Worm (Caenorhabditis elegans) whole organism, L1 larva: Measurements from ENCODE around the gene C16C8.4.

Source experiments
- C34B4.2 ChIP-seq: sonication (generic microtip); optimal IDR thresholded peaks from 2 replicates; lab custom pipeline; 2017; ENCODE audit warnings: mild to moderate bottlenecking, missing genetic modification characterization, missing compliant biosample characterization
- F16B12.6 ChIP-seq: fragments of 150-350 bp; optimal IDR thresholded peaks from 2 replicates; lab custom pipeline; 2014; ENCODE audit warnings: missing biosample characterization, missing genetic modification characterization
- aha-1 ChIP-seq: fragments of 150-350 bp; optimal IDR thresholded peaks from 2 replicates; lab custom pipeline; 2014; ENCODE audit warnings: missing biosample characterization, missing genetic modification characterization
- aly-2 ChIP-seq: fragments of 150-350 bp; optimal IDR thresholded peaks from 2 replicates; lab custom pipeline; 2014; ENCODE audit warnings: missing biosample characterization, missing genetic modification characterization
- blmp-1 ChIP-seq: fragments of 150-350 bp; optimal IDR thresholded peaks from 2 replicates; lab custom pipeline; 2014; ENCODE audit warnings: missing biosample characterization, missing genetic modification characterization
- dsc-1 ChIP-seq: sonication (generic microtip); optimal IDR thresholded peaks from 2 replicates; lab custom pipeline; 2016; ENCODE audit warnings: mild to moderate bottlenecking, missing genetic modification characterization, missing compliant biosample characterization
- efl-1 ChIP-seq, 4 experiments: fragments of 150-350 bp; optimal IDR thresholded peaks in 3 of 4; peaks in 1 of 4; 1 replicate in 1 of 4; 2 replicates in 3 of 4; lab custom pipeline; 2014; ENCODE audit warnings: missing biosample characterization in 2 of 4, missing genetic modification characterization in 2 of 4, missing genetic modification reagents in 2 of 4
- efl-3 ChIP-seq: fragments of 200-800 bp; sonication (Bioruptor generic); optimal IDR thresholded peaks from 2 replicates; lab custom pipeline; 2018; ENCODE audit warnings: mild to moderate bottlenecking, missing genetic modification characterization, missing compliant biosample characterization
- elt-3 ChIP-seq, 6 experiments: fragments of 150-350 bp in 1 of 6; sonication (generic microtip); optimal IDR thresholded peaks; 2 replicates each; lab custom pipeline; 2017 to 2018; ENCODE audit warnings: missing biosample characterization in 6 of 6, missing genetic modification characterization in 6 of 6, inconsistent platforms in 1 of 6
- ets-5 ChIP-seq: fragments of 200-800 bp; sonication (Bioruptor generic); IDR thresholded peaks from 2 replicates; pipeline ENCODE4 v1.3.6; 2022; ENCODE audit warnings: missing genetic modification characterization, missing compliant biosample characterization
- fkh-4 ChIP-seq: sonication (generic microtip); optimal IDR thresholded peaks from 2 replicates; lab custom pipeline; 2016; ENCODE audit warnings: missing compliant biosample characterization, missing genetic modification characterization, borderline replicate concordance
- fkh-8 ChIP-seq: sonication (generic microtip); optimal IDR thresholded peaks from 2 replicates; lab custom pipeline; 2016; ENCODE audit warnings: mild to moderate bottlenecking, missing genetic modification characterization, missing compliant biosample characterization
- hlh-17 ChIP-seq: fragments of 200-800 bp; sonication (Bioruptor generic); optimal IDR thresholded peaks from 2 replicates; lab custom pipeline; 2018; ENCODE audit warnings: missing genetic modification characterization, mild to moderate bottlenecking, missing compliant biosample characterization, moderate library complexity, borderline replicate concordance
- hlh-4 ChIP-seq: sonication (generic microtip); optimal IDR thresholded peaks from 2 replicates; lab custom pipeline; 2016; ENCODE audit warnings: mild to moderate bottlenecking, missing genetic modification characterization, missing compliant biosample characterization
- isw-1 ChIP-seq: fragments of 200-800 bp; sonication (Bioruptor generic); IDR thresholded peaks from 2 replicates; pipeline ENCODE4 v1.3.6; 2022; ENCODE audit warnings: missing genetic modification characterization, missing compliant biosample characterization
- jun-1 ChIP-seq: fragments of 150-350 bp; optimal IDR thresholded peaks from 2 replicates; lab custom pipeline; 2014; ENCODE audit warnings: missing biosample characterization, missing genetic modification reagents, missing genetic modification characterization
- lin-35 ChIP-seq, 2 experiments: fragments of 150-350 bp; optimal IDR thresholded peaks; 2 replicates each; lab custom pipeline; 2014; ENCODE audit warnings: missing biosample characterization in 2 of 2, missing genetic modification characterization in 2 of 2, missing genetic modification reagents in 2 of 2
- lin-39 ChIP-seq: fragments of 150-350 bp; optimal IDR thresholded peaks from 2 replicates; lab custom pipeline; 2014; ENCODE audit warnings: missing biosample characterization, missing genetic modification reagents, missing genetic modification characterization
- lir-3 ChIP-seq: sonication (generic microtip); optimal IDR thresholded peaks from 2 replicates; lab custom pipeline; 2016; ENCODE audit warnings: mild to moderate bottlenecking, missing genetic modification characterization, moderate library complexity, missing compliant biosample characterization; ENCODE audit not compliant: poor library complexity
- mdl-1 ChIP-seq, 2 experiments: fragments of 150-350 bp; optimal IDR thresholded peaks; 2 replicates each; lab custom pipeline; 2014 to 2017; ENCODE audit warnings: missing biosample characterization in 2 of 2, missing genetic modification characterization in 2 of 2, inconsistent platforms in 1 of 2
- nhr-20 ChIP-seq: sonication (generic microtip); optimal IDR thresholded peaks from 2 replicates; lab custom pipeline; 2016; ENCODE audit warnings: mild to moderate bottlenecking, missing genetic modification characterization, missing compliant biosample characterization
- nhr-85 ChIP-seq: sonication (generic microtip); peaks from one replicate; lab custom pipeline; 2016; ENCODE audit warnings: missing genetic modification characterization, inconsistent platforms, missing compliant biosample characterization
- pag-3 ChIP-seq: sonication (generic microtip); optimal IDR thresholded peaks from 2 replicates; lab custom pipeline; 2017; ENCODE audit warnings: missing genetic modification characterization, mild to moderate bottlenecking, missing compliant biosample characterization, antibody characterized with exemption, borderline replicate concordance; ENCODE audit not compliant: insufficient read depth
- pax-3 ChIP-seq: fragments of 200-800 bp; sonication (Bioruptor generic); optimal IDR thresholded peaks from 2 replicates; lab custom pipeline; 2018; ENCODE audit warnings: mild to moderate bottlenecking, missing genetic modification characterization, moderate library complexity, missing compliant biosample characterization
- sptf-1 ChIP-seq: fragments of 150-350 bp; optimal IDR thresholded peaks from 2 replicates; lab custom pipeline; 2014; ENCODE audit warnings: missing biosample characterization, missing genetic modification characterization
- sup-37 ChIP-seq: fragments of 200-800 bp; sonication (Bioruptor generic); optimal IDR thresholded peaks from 2 replicates; lab custom pipeline; 2018; ENCODE audit warnings: mild to moderate bottlenecking, missing genetic modification characterization, missing compliant biosample characterization
- swsn-7 ChIP-seq: sonication (generic microtip); optimal IDR thresholded peaks from 2 replicates; lab custom pipeline; 2016; ENCODE audit warnings: missing genetic modification characterization, missing compliant biosample characterization
- tbx-2 ChIP-seq: sonication (generic microtip); optimal IDR thresholded peaks from 2 replicates; lab custom pipeline; 2016; ENCODE audit warnings: missing genetic modification characterization, missing compliant biosample characterization
- tlp-1 ChIP-seq: fragments of 150-350 bp; optimal IDR thresholded peaks from 2 replicates; lab custom pipeline; 2014; ENCODE audit warnings: missing biosample characterization, missing genetic modification characterization
- unc-30 ChIP-seq: sonication (generic microtip); optimal IDR thresholded peaks from 2 replicates; lab custom pipeline; 2017; ENCODE audit warnings: missing biosample characterization, missing genetic modification characterization

The C16C8.4 gene

DNA sequence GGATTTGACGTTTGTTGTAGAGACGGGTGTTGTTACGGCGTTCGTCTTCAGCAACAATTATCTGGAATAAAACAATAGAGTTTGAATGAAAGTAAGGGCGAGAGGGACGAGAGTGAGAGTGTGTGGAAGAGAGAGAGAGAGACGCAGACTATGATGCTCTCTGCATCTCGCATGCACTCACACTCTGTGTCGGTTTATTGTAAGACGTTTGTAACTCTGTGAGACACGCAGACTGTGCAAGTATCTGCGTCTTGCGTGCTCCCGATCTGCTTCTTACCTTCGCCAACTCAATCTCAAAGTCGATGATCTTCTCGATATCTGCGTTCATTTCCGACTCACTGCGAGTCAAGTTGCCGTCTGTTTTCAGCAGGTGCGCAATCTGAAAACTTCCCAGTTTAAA lies 21.2 kb downstream of the C16C8.4 start:
- TF ChIP-seq efl-1 (optimal IDR thresholded peaks at IDR 0.05; lab: Kevin White, UChicago) (no peak), efl-1 (GFP tag; optimal IDR thresholded peaks at IDR 0.05 in 1 of 2; lab: Kevin White, UChicago) (peak in 1 of 2 experiments; percentile 80), tlp-1 (no peak)

DNA sequence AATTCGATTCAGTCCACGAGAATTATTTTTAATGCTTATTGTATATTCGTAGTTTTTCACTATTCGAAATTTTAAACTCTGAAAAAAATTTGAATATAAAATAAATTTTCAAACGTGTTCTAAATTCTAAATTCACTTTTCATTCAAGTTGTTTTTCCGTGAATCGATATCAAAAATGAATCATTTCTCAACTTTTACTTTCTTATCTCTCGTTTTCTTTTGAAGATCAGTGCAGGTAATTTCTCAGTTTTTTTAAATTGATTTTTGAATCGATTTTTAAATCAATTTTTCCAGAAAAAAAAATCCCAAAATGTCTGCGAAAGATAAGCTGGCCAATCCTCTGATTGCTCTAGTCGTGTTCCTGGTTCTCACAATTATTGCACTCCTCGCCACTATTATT lies 27.7 kb downstream of the C16C8.4 start, which contains the start of gene nep-6:
Gene nep-6, plus strand, starts transcription at position 301 of the 400 bp plus-strand sequence.
- TF ChIP-seq lin-39 (tag; lab: Kevin White, UChicago) = no peak

DNA sequence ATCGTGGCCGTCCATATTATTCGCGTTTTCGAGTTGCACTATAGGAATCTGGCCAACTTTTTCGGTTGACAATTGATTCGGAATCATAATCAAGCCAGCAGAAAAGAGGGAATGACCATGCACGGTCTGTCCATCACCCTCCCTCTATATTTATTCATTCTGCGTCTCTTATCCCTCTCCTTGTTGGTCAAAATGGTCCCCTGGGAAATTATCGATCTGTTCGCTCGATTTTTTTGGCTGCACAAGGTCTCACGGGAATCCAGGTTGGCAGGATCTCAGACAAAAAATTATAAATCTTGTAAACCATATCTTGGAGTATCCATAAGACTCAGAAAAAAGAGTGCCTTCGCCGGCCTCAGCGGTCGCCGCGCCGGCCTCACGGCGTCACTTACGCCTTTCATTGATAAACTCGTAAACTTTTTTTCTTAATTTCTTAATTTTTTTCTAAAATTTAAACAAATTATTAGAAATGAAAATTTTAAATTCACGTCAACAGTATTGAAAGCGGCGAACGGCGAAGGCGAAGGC lies 29.7 kb downstream of the C16C8.4 start, which contains the start of the genes F18A12.7 and F18A12.2:
Gene F18A12.7, minus strand, starts transcription at position 101 of the 528 bp plus-strand sequence.
Gene F18A12.2, plus strand, starts transcription at position 478 of the 528 bp plus-strand sequence.
- TF ChIP-seq dsc-1 (tag; lab: Kevin White, UChicago) (no peak), F16B12.6 (tag; lab: Kevin White, UChicago) (no peak), lir-3 (tag; lab: Kevin White, UChicago) (no peak), aha-1 (no peak), C34B4.2 (tag; lab: Kevin White, UChicago) (no peak), ets-5 (no peak), elt-3 (tag; optimal IDR thresholded peaks at IDR 0.05; lab: Kevin White, UChicago) (no peak), sup-37 (GFP tag; lab: Kevin White, UChicago) (no peak), tbx-2 (no peak)

DNA sequence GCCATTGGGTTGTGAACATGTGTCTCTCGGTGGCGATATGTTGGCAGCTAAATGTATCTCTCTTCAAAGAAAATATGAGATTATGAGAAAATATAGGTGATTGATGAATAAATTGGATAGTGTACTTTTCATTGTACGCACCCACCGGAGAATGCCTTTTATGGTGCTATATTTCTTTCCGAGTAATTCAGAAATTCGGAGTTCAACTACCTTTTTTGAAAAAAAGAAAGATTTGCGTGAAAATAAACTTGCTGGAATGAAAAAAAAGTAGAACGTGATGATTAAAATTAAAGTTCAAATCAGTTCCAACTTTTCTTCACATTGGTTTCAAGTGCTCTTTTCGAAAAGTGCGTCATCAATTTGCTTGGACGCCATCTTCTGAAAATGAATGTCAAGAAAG lies 40.6 kb downstream of the C16C8.4 start, which contains the start of gene nep-8:
Gene nep-8, plus strand, starts transcription at position 301 of the 400 bp plus-strand sequence.
- TF ChIP-seq hlh-17 (GFP tag; lab: Kevin White, UChicago) (no peak), swsn-7 (tag; lab: Kevin White, UChicago) (no peak), pax-3 (tag; lab: Kevin White, UChicago) (no peak), unc-30 (tag; lab: Kevin White, UChicago) (no peak), isw-1 (GFP tag; lab: Robert Waterston, UW) (no peak), sup-37 (GFP tag; lab: Kevin White, UChicago) (no peak), sptf-1 (tag; lab: Kevin White, UChicago) (no peak), blmp-1 (no peak), F16B12.6 (tag; lab: Kevin White, UChicago) (no peak), hlh-4 (tag; lab: Kevin White, UChicago) (no peak), efl-3 (GFP tag; lab: Kevin White, UChicago) (no peak), elt-3 (tag; optimal IDR thresholded peaks at IDR 0.05; lab: Kevin White, UChicago) (no peak), nhr-85 (tag; lab: Kevin White, UChicago) (no peak), jun-1 (tag; lab: Kevin White, UChicago) (no peak), efl-1 (optimal IDR thresholded peaks at IDR 0.05; lab: Kevin White, UChicago) (no peak), efl-1 (GFP tag; optimal IDR thresholded peaks at IDR 0.05 in 1 of 2; lab: Kevin White, UChicago) (no peak), tlp-1 (no peak), aly-2 (tag; lab: Kevin White, UChicago) (no peak), pag-3 (tag; lab: Kevin White, UChicago) (no peak), lin-35 (GFP tag; optimal IDR thresholded peaks at IDR 0.05; lab: Kevin White, UChicago) (no peak), nhr-20 (tag; lab: Kevin White, UChicago) (no peak)
- TF ChIP-seq, all 84 proteins: peak for 0

DNA sequence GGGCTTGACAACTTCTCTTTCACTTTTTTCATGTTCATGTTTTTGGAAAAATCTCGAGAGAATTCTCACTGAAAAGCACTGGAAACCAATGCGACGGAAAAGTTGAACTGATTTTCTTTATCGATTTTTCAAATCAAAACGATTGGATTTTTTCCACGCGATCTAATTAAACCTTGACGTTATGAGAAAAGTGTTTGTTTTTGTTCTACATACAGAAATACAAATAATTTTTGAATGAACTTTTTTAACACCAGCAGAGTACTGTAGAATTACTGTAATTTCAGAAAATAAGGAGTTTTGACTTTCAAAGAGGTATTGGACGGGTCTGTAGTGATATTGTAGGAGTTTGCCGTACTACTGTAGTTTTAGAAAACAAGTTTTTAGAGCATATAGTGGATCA lies 41.3 kb downstream of the C16C8.4 start, which contains the start of gene nep-10:
Gene nep-10, minus strand, starts transcription at position 101 of the 400 bp plus-strand sequence.
- no peak for TF ChIP-seq swsn-7 (tag; lab: Kevin White, UChicago)
- no peak for TF ChIP-seq efl-1 (optimal IDR thresholded peaks at IDR 0.05; lab: Kevin White, UChicago)
- peak in 1 of 2 experiments; percentile 79 for TF ChIP-seq efl-1 (GFP tag; optimal IDR thresholded peaks at IDR 0.05 in 1 of 2; lab: Kevin White, UChicago)

DNA sequence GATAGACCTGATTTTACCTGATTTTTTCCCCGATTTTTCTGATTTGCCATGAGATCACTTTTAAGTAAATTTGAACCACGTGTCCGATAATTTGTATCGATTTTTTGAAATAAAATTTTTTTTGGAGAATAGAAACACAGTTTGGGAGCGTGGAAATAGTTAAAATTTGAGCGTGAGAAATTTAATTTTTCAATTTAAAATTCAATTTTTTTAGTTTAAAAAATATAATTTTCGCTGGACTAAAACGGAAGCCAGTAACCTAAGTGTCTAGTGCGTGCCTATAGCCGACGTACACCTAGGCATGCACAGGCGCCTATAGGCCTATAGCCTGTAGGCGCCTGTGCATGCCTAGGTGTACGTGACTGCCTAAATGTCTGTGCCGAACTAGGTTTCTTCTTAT lies 45.0 kb downstream of the C16C8.4 start, which contains the start of gene nep-9:
Gene nep-9, minus strand, starts transcription at position 101 of the 400 bp plus-strand sequence.
- TF ChIP-seq fkh-8 (tag; lab: Kevin White, UChicago) (no peak), mdl-1 (tag; optimal IDR thresholded peaks at IDR 0.05; lab: Kevin White, UChicago) (no peak), jun-1 (tag; lab: Kevin White, UChicago) (no peak), aly-2 (tag; lab: Kevin White, UChicago) (no peak), fkh-4 (tag; lab: Kevin White, UChicago) (no peak)
